Worm (Caenorhabditis elegans) whole organism, late embryonic: ENCODE results near the gene unc-130.

Source experiments
- C08G9.2 ChIP-seq: sonication (generic microtip); optimal IDR thresholded peaks from 2 replicates; lab custom pipeline; 2016; ENCODE audit warnings: mild to moderate bottlenecking, missing genetic modification characterization, moderate library complexity, missing compliant biosample characterization
- K02D7.2 ChIP-seq: sonication (generic microtip); optimal IDR thresholded peaks from 2 replicates; lab custom pipeline; 2017; ENCODE audit warnings: mild to moderate bottlenecking, missing genetic modification characterization, missing compliant biosample characterization
- T23F11.4 ChIP-seq: fragments of 200-800 bp; sonication (Bioruptor generic); optimal IDR thresholded peaks from 2 replicates; lab custom pipeline; 2018; ENCODE audit warnings: mild to moderate bottlenecking, missing genetic modification characterization, missing compliant biosample characterization
- ceh-14 ChIP-seq: sonication (generic microtip); optimal IDR thresholded peaks from 2 replicates; lab custom pipeline; 2016; ENCODE audit warnings: missing genotype, missing genetic modification characterization, missing compliant biosample characterization
- ceh-18 ChIP-seq: sonication (generic microtip); optimal IDR thresholded peaks from 2 replicates; lab custom pipeline; 2016; ENCODE audit warnings: missing genetic modification characterization, missing compliant biosample characterization
- ceh-19 ChIP-seq: fragments of 200-800 bp; sonication (Bioruptor generic); optimal IDR thresholded peaks from 2 replicates; lab custom pipeline; 2018; ENCODE audit warnings: mild to moderate bottlenecking, missing genetic modification characterization, missing compliant biosample characterization
- ceh-2 ChIP-seq: sonication (generic microtip); optimal IDR thresholded peaks from 2 replicates; lab custom pipeline; 2016; ENCODE audit warnings: missing genotype, missing genetic modification characterization, missing compliant biosample characterization
- ceh-30 ChIP-seq: fragments of 150-350 bp; optimal IDR thresholded peaks from 2 replicates; lab custom pipeline; 2014; ENCODE audit warnings: missing biosample characterization, missing genetic modification characterization
- ceh-31 ChIP-seq: sonication (generic microtip); optimal IDR thresholded peaks from 2 replicates; lab custom pipeline; 2016; ENCODE audit warnings: missing genetic modification characterization, missing compliant biosample characterization
- ceh-34 ChIP-seq: sonication (generic microtip); optimal IDR thresholded peaks from 2 replicates; lab custom pipeline; 2016; ENCODE audit warnings: mild to moderate bottlenecking, missing genetic modification characterization, missing compliant biosample characterization
- ceh-45 ChIP-seq: fragments of 200-800 bp; sonication (Bioruptor generic); IDR thresholded peaks from 2 replicates; pipeline ENCODE4 v1.3.6; 2022; ENCODE audit warnings: missing genetic modification reagents, missing genetic modification characterization, missing compliant biosample characterization
- ceh-48 ChIP-seq: sonication (generic microtip); optimal IDR thresholded peaks from 2 replicates; lab custom pipeline; 2016; ENCODE audit warnings: missing genetic modification characterization, inconsistent platforms, missing compliant biosample characterization
- ceh-9 ChIP-seq: sonication (generic microtip); optimal IDR thresholded peaks from 2 replicates; lab custom pipeline; 2016; ENCODE audit warnings: mild to moderate bottlenecking, missing genetic modification characterization, inconsistent platforms, missing compliant biosample characterization
- dmd-4 ChIP-seq: sonication (generic microtip); optimal IDR thresholded peaks from 2 replicates; lab custom pipeline; 2016; ENCODE audit warnings: borderline replicate concordance, missing genetic modification characterization, missing compliant biosample characterization
- dve-1 ChIP-seq: sonication (generic microtip); optimal IDR thresholded peaks from 2 replicates; lab custom pipeline; 2017; ENCODE audit warnings: antibody characterized with exemption, mild to moderate bottlenecking, missing genetic modification characterization, missing compliant biosample characterization
- elt-2 ChIP-seq: sonication (generic microtip); optimal IDR thresholded peaks from 2 replicates; lab custom pipeline; 2016; ENCODE audit warnings: missing genetic modification reagents, missing genetic modification characterization, missing compliant biosample characterization
- ets-4 ChIP-seq: sonication (generic microtip); optimal IDR thresholded peaks from 2 replicates; lab custom pipeline; 2016; ENCODE audit warnings: missing genetic modification characterization, missing compliant biosample characterization
- eyg-1 ChIP-seq: sonication (generic microtip); optimal IDR thresholded peaks from 2 replicates; lab custom pipeline; 2016; ENCODE audit warnings: missing genotype, missing genetic modification characterization, missing compliant biosample characterization
- fkh-6 ChIP-seq: sonication (generic microtip); optimal IDR thresholded peaks from 2 replicates; lab custom pipeline; 2016; ENCODE audit warnings: missing genetic modification characterization, missing compliant biosample characterization
- hlh-13 ChIP-seq: fragments of 200-800 bp; sonication (Bioruptor generic); optimal IDR thresholded peaks from 2 replicates; lab custom pipeline; 2018; ENCODE audit warnings: mild to moderate bottlenecking, missing genetic modification characterization, missing compliant biosample characterization
- hlh-15 ChIP-seq: sonication (generic microtip); optimal IDR thresholded peaks from 2 replicates; lab custom pipeline; 2016; ENCODE audit warnings: missing genetic modification characterization, missing compliant biosample characterization
- hlh-30 ChIP-seq: sonication (generic microtip); optimal IDR thresholded peaks from 2 replicates; lab custom pipeline; 2017; ENCODE audit warnings: antibody characterized with exemption, missing genetic modification characterization, missing compliant biosample characterization; ENCODE audit not compliant: insufficient read depth
- hlh-6 ChIP-seq: sonication (generic microtip); optimal IDR thresholded peaks from 2 replicates; lab custom pipeline; 2016; ENCODE audit warnings: missing genotype, missing genetic modification characterization, missing compliant biosample characterization
- hlh-8 ChIP-seq: sonication (generic microtip); optimal IDR thresholded peaks from 2 replicates; lab custom pipeline; 2016; ENCODE audit warnings: missing genotype, missing genetic modification characterization, missing compliant biosample characterization
- lim-6 ChIP-seq: sonication (generic microtip); optimal IDR thresholded peaks from 2 replicates; lab custom pipeline; 2016; ENCODE audit warnings: missing genetic modification characterization, missing compliant biosample characterization
- madf-2 ChIP-seq: sonication (generic microtip); optimal IDR thresholded peaks from 2 replicates; lab custom pipeline; 2017; ENCODE audit warnings: missing genetic modification characterization, missing compliant biosample characterization
- nfya-1 ChIP-seq: sonication (generic microtip); optimal IDR thresholded peaks from 2 replicates; lab custom pipeline; 2017; ENCODE audit warnings: missing genetic modification characterization, mild to moderate bottlenecking, missing compliant biosample characterization, antibody characterized with exemption, moderate library complexity
- pag-3 ChIP-seq: sonication (generic microtip); optimal IDR thresholded peaks from 2 replicates; lab custom pipeline; 2016; ENCODE audit warnings: missing compliant biosample characterization, missing genetic modification characterization, borderline replicate concordance
- pax-1 ChIP-seq: fragments of 150-350 bp; optimal IDR thresholded peaks from 2 replicates; lab custom pipeline; 2014; ENCODE audit warnings: missing biosample characterization, missing genetic modification characterization
- pha-2 ChIP-seq: sonication (generic microtip); optimal IDR thresholded peaks from 2 replicates; lab custom pipeline; 2017; ENCODE audit warnings: mild to moderate bottlenecking, missing genetic modification characterization, missing compliant biosample characterization
- pqm-1 ChIP-seq: sonication (generic microtip); optimal IDR thresholded peaks from 2 replicates; lab custom pipeline; 2016; ENCODE audit warnings: missing genetic modification characterization, missing compliant biosample characterization
- ref-2 ChIP-seq: sonication (generic microtip); optimal IDR thresholded peaks from 2 replicates; lab custom pipeline; 2016; ENCODE audit warnings: missing genetic modification characterization, missing compliant biosample characterization
- rnt-1 ChIP-seq: sonication (generic microtip); optimal IDR thresholded peaks from 2 replicates; lab custom pipeline; 2016; ENCODE audit warnings: missing genetic modification characterization, missing compliant biosample characterization
- sdc-2 ChIP-seq: sonication (generic microtip); optimal IDR thresholded peaks from 2 replicates; lab custom pipeline; 2016; ENCODE audit warnings: missing genotype, missing genetic modification characterization, missing compliant biosample characterization
- tbx-2 ChIP-seq: sonication (generic microtip); optimal IDR thresholded peaks from 2 replicates; lab custom pipeline; 2016; ENCODE audit warnings: missing genetic modification characterization, missing compliant biosample characterization
- tbx-7 ChIP-seq: sonication (generic microtip); optimal IDR thresholded peaks from 2 replicates; lab custom pipeline; 2016; ENCODE audit warnings: missing genotype, missing genetic modification characterization, missing compliant biosample characterization
- ttx-3 ChIP-seq: sonication (generic microtip); optimal IDR thresholded peaks from 2 replicates; lab custom pipeline; 2016; ENCODE audit warnings: missing genetic modification reagents, missing genetic modification characterization, missing compliant biosample characterization
- unc-55 ChIP-seq: sonication (generic microtip); optimal IDR thresholded peaks from 2 replicates; lab custom pipeline; 2017; ENCODE audit warnings: missing biosample characterization, missing genetic modification reagents, missing genetic modification characterization
- zip-5 ChIP-seq: sonication (generic microtip); optimal IDR thresholded peaks from 2 replicates; lab custom pipeline; 2016; ENCODE audit warnings: missing genetic modification characterization, missing compliant biosample characterization
- ztf-16 ChIP-seq: sonication (generic microtip); optimal IDR thresholded peaks from 2 replicates; lab custom pipeline; 2017; ENCODE audit warnings: missing genetic modification characterization, missing compliant biosample characterization

Gene unc-130

ce11 chrII:11281666-11282065, at the start of gene unc-130:
Gene unc-130, plus strand, starts transcription at chrII:11281966.
- TF ChIP-seq T23F11.4 (GFP tag; lab: Kevin White, UChicago) (no peak), ref-2 (tag; lab: Kevin White, UChicago) (no peak), elt-2 (tag; lab: Kevin White, UChicago) (no peak), dmd-4 (no peak), ceh-48 (tag; lab: Kevin White, UChicago) (no peak), pha-2 (tag; lab: Kevin White, UChicago) (no peak)

ce11 chrII:11234751-11235150, 47.0 kb upstream of the unc-130 start, which contains the start of gene cox-15:
Gene cox-15, minus strand, starts transcription at chrII:11234952.
- no peak for TF ChIP-seq dve-1 (tag; lab: Kevin White, UChicago)
- no peak for TF ChIP-seq madf-2 (tag; lab: Kevin White, UChicago)
- no peak for TF ChIP-seq zip-5 (tag; lab: Kevin White, UChicago)
- no peak for TF ChIP-seq nfya-1 (tag; lab: Kevin White, UChicago)
- TF ChIP-seq K02D7.2 (tag; lab: Kevin White, UChicago): no peak
- no peak for TF ChIP-seq rnt-1 (tag; lab: Kevin White, UChicago)
- TF ChIP-seq ceh-34 (tag; lab: Kevin White, UChicago): no peak
- no peak for TF ChIP-seq lim-6
- TF ChIP-seq hlh-6 (tag; lab: Kevin White, UChicago): no peak
- no peak for TF ChIP-seq ceh-9 (tag; lab: Kevin White, UChicago)
- no peak for TF ChIP-seq fkh-6
- TF ChIP-seq pag-3: no peak
- TF ChIP-seq hlh-13 (GFP tag; lab: Kevin White, UChicago): no peak
- TF ChIP-seq hlh-15 (tag; lab: Kevin White, UChicago): no peak
- TF ChIP-seq ets-4 (tag; lab: Kevin White, UChicago): no peak
- TF ChIP-seq tbx-7 (tag; lab: Kevin White, UChicago): no peak
- TF ChIP-seq, all 69 proteins: peak for 0

ce11 chrII:11236274-11236673, 45.5 kb upstream of the unc-130 start, which contains the start of gene cchl-1:
Gene cchl-1, minus strand, starts transcription at chrII:11236387.
- TF ChIP-seq pqm-1 (tag; lab: Kevin White, UChicago) (no peak), nfya-1 (tag; lab: Kevin White, UChicago) (peak; percentile 7)

- TF ChIP-seq hlh-13 (GFP tag; lab: Kevin White, UChicago) (no peak), zip-5 (tag; lab: Kevin White, UChicago) (no peak), pqm-1 (tag; lab: Kevin White, UChicago) (no peak), ceh-31 (no peak), ttx-3 (tag; lab: Kevin White, UChicago) (no peak), pha-2 (tag; lab: Kevin White, UChicago) (no peak), T23F11.4 (GFP tag; lab: Kevin White, UChicago) (no peak), C08G9.2 (tag; lab: Kevin White, UChicago) (no peak)
These were observed 44.7 kb upstream of the unc-130 start, which contains the start of gene fndc-1 for ce11 chrII:11237099-11237498. Gene fndc-1, minus strand, starts transcription at chrII:11237325.

ce11 chrII:11238869-11239647, 42.7 kb upstream of the unc-130 start, which contains the start of the genes rpn-9 and T06D8.9:
Gene rpn-9, minus strand, starts transcription at chrII:11238919.
Gene T06D8.9, plus strand, starts transcription at chrII:11239597.
- TF ChIP-seq ceh-31 (peak; percentile 65), ztf-16 (tag; lab: Kevin White, UChicago) (no peak), hlh-8 (tag; lab: Kevin White, UChicago) (peak; percentile 23), ceh-34 (tag; lab: Kevin White, UChicago) (peak; percentile 26), hlh-15 (tag; lab: Kevin White, UChicago) (no peak), ceh-19 (peak; percentile 26), dve-1 (tag; lab: Kevin White, UChicago) (no peak), eyg-1 (tag; lab: Kevin White, UChicago) (no peak), zip-5 (tag; lab: Kevin White, UChicago) (no peak), hlh-6 (tag; lab: Kevin White, UChicago) (no peak), ceh-18 (tag; lab: Kevin White, UChicago) (peak; percentile 58), tbx-2 (peak; percentile 46), ceh-14 (tag; lab: Kevin White, UChicago) (peak; percentile 29), nfya-1 (tag; lab: Kevin White, UChicago) (peak; percentile 73), pax-1 (tag; lab: Kevin White, UChicago) (no peak), ceh-2 (peak; percentile 43), ceh-45 (GFP tag; lab: Robert Waterston, UW) (no peak), lim-6 (no peak), fkh-6 (no peak), ceh-30 (no peak), ceh-48 (tag; lab: Kevin White, UChicago) (no peak), hlh-30 (tag; lab: Kevin White, UChicago) (peak; percentile 59), sdc-2 (tag; lab: Kevin White, UChicago) (no peak), unc-55 (peak; percentile 56)
